Fruit fly (Drosophila melanogaster) whole organism: ENCODE data around the gene CG2841.

Source experiments
- CG8478 ChIP-seq: fragments of >200 bp; optimal IDR thresholded peaks from 2 replicates; lab custom pipeline; 2018; ENCODE audit warnings: inconsistent platforms
- Dll ChIP-seq: fragments of >200 bp; optimal IDR thresholded peaks from 2 replicates; lab custom pipeline; 2017
- EcR ChIP-seq, 2 experiments: fragments of >200 bp; optimal IDR thresholded peaks; 2 replicates each; lab custom pipeline; 2017; ENCODE audit warnings: missing biosample characterization in 2 of 2, missing genetic modification characterization in 2 of 2, missing genetic modification reagents in 2 of 2
- pan ChIP-seq: fragments of >200 bp; optimal IDR thresholded peaks from 2 replicates; lab custom pipeline; 2017
- psq ChIP-seq: fragments of >200 bp; optimal IDR thresholded peaks from 2 replicates; lab custom pipeline; 2017
- usp ChIP-seq: fragments of >200 bp; optimal IDR thresholded peaks from 2 replicates; lab custom pipeline; 2017; ENCODE audit warnings: missing biosample characterization, missing genetic modification characterization, mixed read lengths

dm6 chrX:2399438-2399837, 33.3 kb upstream of the CG2841 start:
- TF ChIP-seq psq (lab: Kevin White, UChicago) = no peak
- TF ChIP-seq CG8478 (lab: Kevin White, UChicago) = no peak
- no peak for TF ChIP-seq usp
- TF ChIP-seq Dll = no peak
- TF ChIP-seq pan (lab: Kevin White, UChicago) = no peak
- TF ChIP-seq EcR (GFP tag; optimal IDR thresholded peaks at IDR 0.05; lab: Kevin White, UChicago) = no peak
